Worm (Caenorhabditis elegans) whole organism, young adult: ENCODE data around the gene hpo-31.

Source experiments
- B0019.2 ChIP-seq: fragments of 200-800 bp; sonication (Bioruptor generic); conservative IDR thresholded peaks from 2 replicates; pipeline ENCODE4 v1.3.6; 2022; ENCODE audit warnings: missing genetic modification reagents, missing genetic modification characterization, missing compliant biosample characterization
- B0035.1 ChIP-seq: sonication (generic microtip); optimal IDR thresholded peaks from 2 replicates; lab custom pipeline; 2016; ENCODE audit warnings: missing genetic modification characterization, mild to moderate bottlenecking, missing compliant biosample characterization, missing genotype, missing genetic modification reagents
- C17E4.6 ChIP-seq: fragments of 200-800 bp; sonication (Bioruptor generic); IDR thresholded peaks from 2 replicates; pipeline ENCODE4 v1.3.6; 2022; ENCODE audit warnings: missing genetic modification reagents, missing genetic modification characterization, missing compliant biosample characterization
- F10E7.11 ChIP-seq: sonication (generic microtip); optimal IDR thresholded peaks from 2 replicates; lab custom pipeline; 2017; ENCODE audit warnings: mild to moderate bottlenecking, missing genetic modification characterization, moderate library complexity, missing compliant biosample characterization
- F33H1.4 ChIP-seq: fragments of 200-800 bp; sonication (Bioruptor generic); IDR thresholded peaks from 2 replicates; pipeline ENCODE4 v1.3.6; 2022; ENCODE audit warnings: missing genetic modification reagents, missing genetic modification characterization, missing compliant biosample characterization
- F37B4.10 ChIP-seq: fragments of 200-800 bp; sonication (Bioruptor generic); IDR thresholded peaks from 2 replicates; pipeline ENCODE4 v1.3.6; 2022; ENCODE audit warnings: missing genetic modification characterization, missing compliant biosample characterization
- F49E8.2 ChIP-seq: sonication (generic microtip); optimal IDR thresholded peaks from 3 replicates; lab custom pipeline; 2017; ENCODE audit warnings: missing genetic modification characterization, mild to moderate bottlenecking, missing compliant biosample characterization, antibody characterized with exemption, moderate library complexity; ENCODE audit not compliant: insufficient read depth
- F52B5.7 ChIP-seq: sonication (generic microtip); optimal IDR thresholded peaks from 2 replicates; lab custom pipeline; 2016; ENCODE audit warnings: mild to moderate bottlenecking, missing genetic modification characterization, missing compliant biosample characterization
- F57A8.1 ChIP-seq: fragments of 200-800 bp; sonication (Bioruptor generic); optimal IDR thresholded peaks from 2 replicates; lab custom pipeline; 2018; ENCODE audit warnings: mild to moderate bottlenecking, missing genetic modification characterization, moderate library complexity, missing compliant biosample characterization
- K11D2.4 ChIP-seq: fragments of 200-800 bp; sonication (Bioruptor generic); IDR thresholded peaks from 2 replicates; pipeline ENCODE4 v1.3.6; 2022; ENCODE audit warnings: missing genetic modification reagents, missing genetic modification characterization, missing compliant biosample characterization
- Y53F4B.3 ChIP-seq: fragments of 200-800 bp; sonication (Bioruptor generic); IDR thresholded peaks from 2 replicates; pipeline ENCODE4 v1.3.6; 2022; ENCODE audit warnings: missing genetic modification reagents, missing genetic modification characterization, missing compliant biosample characterization
- Y95B8A.8 ChIP-seq: fragments of 200-800 bp; sonication (Bioruptor generic); IDR thresholded peaks from 2 replicates; pipeline ENCODE4 v1.3.6; 2022; ENCODE audit warnings: missing genetic modification reagents, missing genetic modification characterization, missing compliant biosample characterization
- ZK185.1 ChIP-seq: sonication (generic microtip); optimal IDR thresholded peaks from 2 replicates; lab custom pipeline; 2016; ENCODE audit warnings: mild to moderate bottlenecking, missing genetic modification characterization, missing compliant biosample characterization; ENCODE audit not compliant: poor library complexity, severe bottlenecking
- attf-3 ChIP-seq: fragments of 200-800 bp; sonication (Bioruptor generic); conservative IDR thresholded peaks from 2 replicates; pipeline ENCODE4 v1.3.6; 2022; ENCODE audit warnings: missing genetic modification reagents, missing genetic modification characterization, missing compliant biosample characterization
- attf-6 ChIP-seq: fragments of 200-800 bp; sonication (Bioruptor generic); IDR thresholded peaks from 2 replicates; pipeline ENCODE4 v1.3.6; 2022; ENCODE audit warnings: missing genetic modification reagents, missing genetic modification characterization, missing compliant biosample characterization
- bed-1 ChIP-seq: fragments of 200-800 bp; sonication (Bioruptor generic); IDR thresholded peaks from 2 replicates; pipeline ENCODE4 v1.3.6; 2022; ENCODE audit warnings: missing genetic modification reagents, missing genetic modification characterization, missing compliant biosample characterization
- ceh-27 ChIP-seq: fragments of 200-800 bp; sonication (Bioruptor generic); optimal IDR thresholded peaks from 2 replicates; lab custom pipeline; 2018; ENCODE audit warnings: mild to moderate bottlenecking, missing genetic modification characterization, moderate library complexity, missing compliant biosample characterization
- ceh-79 ChIP-seq: sonication (generic microtip); optimal IDR thresholded peaks from 2 replicates; lab custom pipeline; 2017; ENCODE audit warnings: mild to moderate bottlenecking, missing genetic modification characterization, missing compliant biosample characterization
- die-1 ChIP-seq: sonication (generic microtip); optimal IDR thresholded peaks from 2 replicates; lab custom pipeline; 2016; ENCODE audit warnings: missing genotype, mild to moderate bottlenecking, missing genetic modification characterization, missing compliant biosample characterization
- dox-1 ChIP-seq: fragments of 200-800 bp; sonication (Bioruptor generic); IDR thresholded peaks from 2 replicates; pipeline ENCODE4 v1.3.6; 2022; ENCODE audit warnings: missing genetic modification reagents, missing genetic modification characterization, missing compliant biosample characterization
- efl-1 ChIP-seq: fragments of 150-350 bp; optimal IDR thresholded peaks from 2 replicates; lab custom pipeline; 2014; ENCODE audit warnings: missing biosample characterization, missing genetic modification reagents, missing genetic modification characterization
- fkh-3 ChIP-seq: sonication (generic microtip); optimal IDR thresholded peaks from 2 replicates; lab custom pipeline; 2016; ENCODE audit warnings: mild to moderate bottlenecking, missing genetic modification characterization, missing compliant biosample characterization
- gei-17 ChIP-seq: fragments of 200-800 bp; sonication (Bioruptor generic); optimal IDR thresholded peaks from 2 replicates; lab custom pipeline; 2018; ENCODE audit warnings: mild to moderate bottlenecking, missing genetic modification characterization, missing compliant biosample characterization
- hmg-1.2 ChIP-seq: fragments of 200-800 bp; sonication (Bioruptor generic); IDR thresholded peaks from 2 replicates; pipeline ENCODE4 v1.3.6; 2022; ENCODE audit warnings: missing genetic modification reagents, missing genetic modification characterization, missing compliant biosample characterization
- hrde-1 ChIP-seq: sonication (generic microtip); optimal IDR thresholded peaks from 2 replicates; lab custom pipeline; 2016; ENCODE audit warnings: missing genetic modification characterization, mild to moderate bottlenecking, missing compliant biosample characterization, moderate library complexity, missing genotype, missing genetic modification reagents, borderline replicate concordance
- hsf-1 ChIP-seq: fragments of 200-800 bp; sonication (Bioruptor generic); IDR thresholded peaks from 2 replicates; pipeline ENCODE4 v1.3.6; 2022; ENCODE audit warnings: missing genetic modification reagents, missing genetic modification characterization, missing compliant biosample characterization
- let-607 ChIP-seq, 2 experiments: fragments of 200-800 bp in 1 of 2; sonication (Bioruptor generic) in 1 of 2; sonication (generic microtip) in 1 of 2; optimal IDR thresholded peaks; 2 replicates each; lab custom pipeline; 2016 to 2018; ENCODE audit warnings: mild to moderate bottlenecking in 2 of 2, missing compliant biosample characterization in 2 of 2, missing genetic modification characterization in 2 of 2, moderate library complexity in 2 of 2, missing genotype in 1 of 2
- lin-40 ChIP-seq: sonication (generic microtip); optimal IDR thresholded peaks from 2 replicates; lab custom pipeline; 2016; ENCODE audit warnings: missing genetic modification characterization, mild to moderate bottlenecking, missing compliant biosample characterization, missing genotype, missing genetic modification reagents
- lir-1 ChIP-seq: fragments of 200-800 bp; sonication (Bioruptor generic); conservative IDR thresholded peaks from 2 replicates; pipeline ENCODE4 v1.3.6; 2022; ENCODE audit warnings: missing genetic modification reagents, missing genetic modification characterization, missing compliant biosample characterization
- nhr-179 ChIP-seq: sonication (generic microtip); optimal IDR thresholded peaks from 2 replicates; lab custom pipeline; 2016; ENCODE audit warnings: mild to moderate bottlenecking, missing genetic modification characterization, missing compliant biosample characterization
- nhr-80 ChIP-seq: sonication (generic microtip); optimal IDR thresholded peaks from 2 replicates; lab custom pipeline; 2016; ENCODE audit warnings: missing genetic modification characterization, missing compliant biosample characterization
- nhr-90 ChIP-seq: sonication (generic microtip); optimal IDR thresholded peaks from 2 replicates; lab custom pipeline; 2016; ENCODE audit warnings: missing genotype, mild to moderate bottlenecking, missing genetic modification characterization, missing compliant biosample characterization
- pbrm-1 ChIP-seq: fragments of 200-800 bp; sonication (Bioruptor generic); IDR thresholded peaks from 2 replicates; pipeline ENCODE4 v1.3.6; 2022; ENCODE audit warnings: missing genetic modification reagents, missing genetic modification characterization, missing compliant biosample characterization
- rcor-1 ChIP-seq: fragments of 200-800 bp; sonication (Bioruptor generic); IDR thresholded peaks from 2 replicates; pipeline ENCODE4 v1.3.6; 2022; ENCODE audit warnings: missing genetic modification reagents, missing genetic modification characterization, missing compliant biosample characterization
- repo-1 ChIP-seq: sonication (generic microtip); optimal IDR thresholded peaks from 2 replicates; lab custom pipeline; 2017; ENCODE audit warnings: mild to moderate bottlenecking, missing genetic modification characterization, missing compliant biosample characterization
- snpc-1.1 ChIP-seq: sonication (generic microtip); optimal IDR thresholded peaks from 2 replicates; lab custom pipeline; 2017; ENCODE audit warnings: missing genetic modification characterization, mild to moderate bottlenecking, missing compliant biosample characterization, antibody characterized with exemption, moderate library complexity, missing genotype, missing genetic modification reagents; ENCODE audit not compliant: insufficient read depth
- tbp1 ChIP-seq: fragments of 200-800 bp; sonication (Bioruptor generic); optimal IDR thresholded peaks from 2 replicates; lab custom pipeline; 2018; ENCODE audit warnings: mild to moderate bottlenecking, missing genetic modification characterization, missing compliant biosample characterization
- zim-3 ChIP-seq: sonication (generic microtip); optimal IDR thresholded peaks from 2 replicates; lab custom pipeline; 2017; ENCODE audit warnings: mild to moderate bottlenecking, missing genetic modification characterization, moderate library complexity, missing compliant biosample characterization
- ztf-3 ChIP-seq: fragments of 200-800 bp; sonication (Bioruptor generic); optimal IDR thresholded peaks from 2 replicates; lab custom pipeline; 2018; ENCODE audit warnings: mild to moderate bottlenecking, missing genetic modification characterization, missing compliant biosample characterization

hpo-31 gene

DNA sequence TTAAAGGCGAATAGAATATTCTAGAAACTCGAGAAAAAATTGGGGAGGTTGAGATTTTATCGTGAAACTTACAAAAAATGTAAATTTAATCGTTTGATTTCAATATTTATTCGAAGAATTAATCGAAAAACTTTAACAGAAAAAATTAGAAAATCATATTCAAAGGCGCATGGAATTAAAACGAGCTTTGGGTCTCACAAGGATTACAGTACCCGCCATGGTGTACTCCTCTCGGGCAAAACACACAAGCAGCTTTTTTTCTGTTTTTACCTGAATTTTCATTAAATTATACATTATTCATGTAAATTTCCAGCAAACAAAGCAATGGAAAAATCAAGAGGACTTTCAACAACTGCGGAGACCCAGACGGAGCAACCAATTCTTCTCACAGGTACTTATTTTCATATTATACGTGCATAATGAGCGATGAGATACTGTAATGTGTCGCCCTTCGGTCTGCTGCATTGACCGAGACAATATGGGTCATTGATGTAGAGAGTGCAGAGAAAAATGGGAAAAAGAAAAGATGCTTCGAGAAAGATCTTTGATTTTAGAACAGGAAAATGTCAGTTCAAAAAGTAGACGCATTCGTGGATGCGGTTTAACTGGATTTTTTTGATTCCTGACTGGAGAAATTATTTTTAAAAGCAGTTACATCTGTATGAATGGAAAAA is 35.5 kb upstream of the hpo-31 start, which contains the start of the genes F53C11.4 and F53C11.5 (continued):
- peak; percentile 53; the same call in 1 of the 2 replicates for TF ChIP-seq dox-1 (GFP tag; lab: Robert Waterston, UW)
- peak; percentile 35; the same call in 1 of the 2 replicates for TF ChIP-seq hmg-1.2
- no peak for TF ChIP-seq nhr-179 (tag; lab: Kevin White, UChicago)
- no peak for TF ChIP-seq repo-1 (tag; lab: Kevin White, UChicago)
- TF ChIP-seq nhr-90 (tag; lab: Kevin White, UChicago): no peak
- TF ChIP-seq F57A8.1 (GFP tag; lab: Kevin White, UChicago): no peak
- TF ChIP-seq F33H1.4 (GFP tag; lab: Robert Waterston, UW): peak; percentile 89
- TF ChIP-seq attf-6 (GFP tag; lab: Robert Waterston, UW): no peak
- no peak for TF ChIP-seq F37B4.10 (GFP tag; lab: Robert Waterston, UW)
- TF ChIP-seq ceh-27: no peak
- no peak for TF ChIP-seq lir-1 (GFP tag; lab: Robert Waterston, UW)
- TF ChIP-seq lin-40 (tag; lab: Kevin White, UChicago): no peak
- TF ChIP-seq hrde-1: no peak
- no peak for TF ChIP-seq K11D2.4 (GFP tag; lab: Robert Waterston, UW)
- no peak for TF ChIP-seq fkh-3 (tag; lab: Kevin White, UChicago)
- TF ChIP-seq ztf-3 (GFP tag; lab: Kevin White, UChicago): no peak
- no peak for TF ChIP-seq die-1 (tag; lab: Kevin White, UChicago)
- peak; percentile 76 for TF ChIP-seq hsf-1 (GFP tag; lab: Robert Waterston, UW)
- TF ChIP-seq snpc-1.1 (tag; lab: Kevin White, UChicago): no peak
- TF ChIP-seq Y53F4B.3 (GFP tag; lab: Robert Waterston, UW): no peak
- no peak for TF ChIP-seq B0019.2 (GFP tag; lab: Robert Waterston, UW)
- no peak for TF ChIP-seq B0035.1 (tag; lab: Kevin White, UChicago)
- no peak for TF ChIP-seq F52B5.7 (tag; lab: Kevin White, UChicago)
- no peak for TF ChIP-seq rcor-1 (GFP tag; lab: Robert Waterston, UW)
- no peak for TF ChIP-seq efl-1 (GFP tag; lab: Kevin White, UChicago)
- TF ChIP-seq tbp1 (GFP tag; lab: Kevin White, UChicago): no peak
- no peak for TF ChIP-seq bed-1 (GFP tag; lab: Robert Waterston, UW)
- no peak for TF ChIP-seq ceh-79 (tag; lab: Kevin White, UChicago)
- TF ChIP-seq Y95B8A.8: no peak
- TF ChIP-seq nhr-80 (tag; lab: Kevin White, UChicago): peak; percentile 33
- TF ChIP-seq C17E4.6: no peak
- no peak for TF ChIP-seq ZK185.1
- TF ChIP-seq F49E8.2 (tag; lab: Kevin White, UChicago): no peak
- no peak for TF ChIP-seq F10E7.11 (tag; lab: Kevin White, UChicago)
- no peak for TF ChIP-seq zim-3
- TF ChIP-seq attf-3 (GFP tag; lab: Robert Waterston, UW): no peak
- no peak for TF ChIP-seq gei-17
- no peak for TF ChIP-seq let-607 (tag; optimal IDR thresholded peaks at IDR 0.05; lab: Kevin White, UChicago)
- TF ChIP-seq pbrm-1: no peak
